Worm (Caenorhabditis elegans) whole organism, midembryonic: ENCODE data around the gene T26H8.4.

Experiments
- cog-1 ChIP-seq: sonication (generic microtip); optimal IDR thresholded peaks from 2 replicates; lab custom pipeline; 2016; ENCODE audit warnings: missing genetic modification characterization, missing compliant biosample characterization
- flt-1 ChIP-seq: fragments of 200-800 bp; sonication (Bioruptor generic); IDR thresholded peaks from 2 replicates; pipeline ENCODE4 v1.3.6; 2022; ENCODE audit warnings: missing genetic modification characterization, missing compliant biosample characterization
- tab-1 ChIP-seq: fragments of 200-800 bp; sonication (Bioruptor generic); IDR thresholded peaks from 2 replicates; pipeline ENCODE4 v1.3.6; 2022; ENCODE audit warnings: missing genetic modification characterization, missing compliant biosample characterization

DNA sequence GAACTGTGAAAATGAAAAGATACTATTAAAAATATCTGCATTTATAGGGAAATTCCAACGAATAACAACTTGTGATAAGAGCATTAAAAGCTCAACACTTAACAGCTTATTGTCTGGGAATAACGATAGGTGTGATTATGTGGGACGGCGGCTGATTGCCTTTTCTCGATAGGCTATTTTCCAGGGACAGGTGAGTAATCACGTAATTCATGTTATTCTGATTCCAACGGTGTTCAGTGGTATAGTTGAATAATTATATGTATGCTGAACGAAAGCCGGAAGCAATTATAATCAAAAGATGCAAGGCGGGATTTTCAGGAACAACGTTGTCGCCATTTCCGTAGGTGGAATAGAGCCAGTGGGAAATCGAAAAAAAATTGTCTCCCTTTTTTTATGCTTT is 29.7 kb downstream of the T26H8.4 start, which contains the start of gene srw-17:
- TF ChIP-seq cog-1 (tag; lab: Kevin White, UChicago), result no peak
- TF ChIP-seq flt-1, result no peak
- TF ChIP-seq tab-1 (GFP tag; lab: Robert Waterston, UW), result no peak
